Worm (Caenorhabditis elegans): Measurements from ENCODE around the gene rgs-4.
"Not testable (repeated sequence)": the region's sequence is repeated elsewhere in the genome, so short reads cannot be mapped to it uniquely, and the experiment has no call there.

rgs-4 gene

DNA sequence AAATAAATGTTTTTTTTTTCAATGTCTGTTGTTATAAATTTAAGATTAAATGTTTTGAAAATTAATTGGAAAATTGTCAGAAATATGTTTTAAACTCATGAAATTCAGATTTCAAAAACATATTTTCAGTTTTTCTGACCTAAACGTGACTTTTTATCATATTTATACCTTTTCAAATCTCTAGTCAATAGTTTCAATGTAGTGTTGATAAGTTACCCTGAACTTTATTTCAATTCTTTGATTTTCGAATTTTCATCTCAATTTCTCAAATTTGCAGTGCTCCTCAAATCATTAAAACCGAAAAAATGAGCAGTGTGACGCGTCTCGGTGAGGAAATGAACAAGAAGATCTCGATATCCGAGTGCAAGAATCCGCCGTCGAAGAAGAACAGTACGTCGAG, at the start of gene rgs-4:
TSS of gene rgs-4 (plus strand) at position 301 of the 400 bp plus-strand sequence.
- no peak for TF ChIP-seq W03F9.2 (tag; optimal IDR thresholded peaks at IDR 0.05)

ce11 chrII:12606108-12606507, 48.4 kb upstream of the rgs-4 start:
- no peak for TF ChIP-seq dao-5 (tag; optimal IDR thresholded peaks at IDR 0.05)
- no peak for TF ChIP-seq W03F9.2 (tag; optimal IDR thresholded peaks at IDR 0.05)
- no peak for TF ChIP-seq him-1 (tag; optimal IDR thresholded peaks at IDR 0.05)

- TF ChIP-seq him-1 (tag; optimal IDR thresholded peaks at IDR 0.05): no peak
- no peak for TF ChIP-seq W03F9.2 (tag; optimal IDR thresholded peaks at IDR 0.05)
- TF ChIP-seq dao-5 (tag; optimal IDR thresholded peaks at IDR 0.05): no peak
These were observed 47.6 kb upstream of the rgs-4 start, which contains the start of gene Y38E10A.8 for ce11 chrII:12606900-12607299. Gene Y38E10A.8, plus strand, starts transcription at chrII:12607200.

ce11 chrII:12608653-12609052, 45.9 kb upstream of the rgs-4 start, which contains the start of gene Y38E10A.9:
Gene Y38E10A.9, plus strand, starts transcription at chrII:12608953.
- TF ChIP-seq W03F9.2 (tag; optimal IDR thresholded peaks at IDR 0.05) (no peak), him-1 (tag; optimal IDR thresholded peaks at IDR 0.05) (no peak), dao-5 (tag; optimal IDR thresholded peaks at IDR 0.05) (no peak)

- no peak for TF ChIP-seq W03F9.2 (tag; optimal IDR thresholded peaks at IDR 0.05)
- TF ChIP-seq dao-5 (tag; optimal IDR thresholded peaks at IDR 0.05): no peak
- no peak for TF ChIP-seq him-1 (tag; optimal IDR thresholded peaks at IDR 0.05)
These were observed 42.3 kb upstream of the rgs-4 start, which contains the start of gene nspe-4 for ce11 chrII:12612218-12612617. Gene nspe-4, plus strand, starts transcription at chrII:12612518.

- no peak for TF ChIP-seq W03F9.2 (tag; optimal IDR thresholded peaks at IDR 0.05)
- TF ChIP-seq him-1 (tag; optimal IDR thresholded peaks at IDR 0.05): no peak
- TF ChIP-seq dao-5 (tag; optimal IDR thresholded peaks at IDR 0.05): no peak
These were observed 39.1 kb upstream of the rgs-4 start for ce11 chrII:12615413-12615812.

DNA sequence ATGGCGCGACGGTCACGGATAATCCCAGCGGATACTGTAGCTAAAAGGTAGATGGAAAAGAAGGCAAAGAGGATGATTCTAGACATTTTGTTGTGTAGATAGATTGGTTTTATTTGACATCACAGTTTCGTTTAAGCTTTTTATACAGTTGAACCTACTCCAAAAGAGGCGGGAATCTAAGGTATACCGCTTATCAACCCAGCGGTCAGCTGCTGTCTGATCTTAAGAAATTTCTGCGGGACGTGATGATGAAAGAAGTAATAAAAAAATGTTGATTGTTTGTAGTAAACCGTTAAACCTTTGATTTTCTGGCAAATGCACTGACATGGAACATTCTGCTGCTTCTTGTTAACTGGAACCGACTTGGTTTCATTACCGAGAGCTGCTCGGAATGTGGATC, 38.5 kb upstream of the rgs-4 start, which contains the start of gene nspe-6:
TSS of gene nspe-6 (minus strand) at position 101 of the 400 bp plus-strand sequence.
- no peak for TF ChIP-seq W03F9.2 (tag; optimal IDR thresholded peaks at IDR 0.05)

ce11 chrII:12617586-12617985, 37.0 kb upstream of the rgs-4 start, which contains the start of gene nspe-3:
Gene nspe-3, plus strand, starts transcription at chrII:12617886.
- no peak for TF ChIP-seq W03F9.2 (tag; optimal IDR thresholded peaks at IDR 0.05)
- TF ChIP-seq dao-5 (tag; optimal IDR thresholded peaks at IDR 0.05): no peak
- no peak for TF ChIP-seq him-1 (tag; optimal IDR thresholded peaks at IDR 0.05)

DNA sequence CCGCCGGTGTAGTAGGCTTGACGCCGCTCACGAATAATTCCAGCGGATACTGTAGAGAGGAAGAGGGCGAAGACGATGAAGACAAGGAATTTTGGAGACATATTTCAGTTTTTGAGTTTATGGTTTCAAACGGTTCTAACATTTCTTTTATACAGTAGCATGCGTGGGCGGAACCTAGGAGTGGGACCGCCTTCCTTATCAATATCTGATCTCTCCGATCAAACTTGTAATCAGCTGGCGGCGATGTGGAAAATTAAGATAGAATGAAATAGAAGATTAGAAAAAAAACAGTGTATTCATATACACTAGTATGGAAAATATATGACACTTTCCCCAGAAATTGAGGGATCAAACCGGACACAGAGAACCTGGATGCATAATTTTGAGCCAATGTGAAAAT, 35.3 kb upstream of the rgs-4 start, which contains the start of gene nspe-2:
TSS of gene nspe-2 (minus strand) at position 101 of the 400 bp plus-strand sequence.
- TF ChIP-seq dao-5 (tag; optimal IDR thresholded peaks at IDR 0.05) (no peak), W03F9.2 (tag; optimal IDR thresholded peaks at IDR 0.05) (no peak), him-1 (tag; optimal IDR thresholded peaks at IDR 0.05) (no peak)

DNA sequence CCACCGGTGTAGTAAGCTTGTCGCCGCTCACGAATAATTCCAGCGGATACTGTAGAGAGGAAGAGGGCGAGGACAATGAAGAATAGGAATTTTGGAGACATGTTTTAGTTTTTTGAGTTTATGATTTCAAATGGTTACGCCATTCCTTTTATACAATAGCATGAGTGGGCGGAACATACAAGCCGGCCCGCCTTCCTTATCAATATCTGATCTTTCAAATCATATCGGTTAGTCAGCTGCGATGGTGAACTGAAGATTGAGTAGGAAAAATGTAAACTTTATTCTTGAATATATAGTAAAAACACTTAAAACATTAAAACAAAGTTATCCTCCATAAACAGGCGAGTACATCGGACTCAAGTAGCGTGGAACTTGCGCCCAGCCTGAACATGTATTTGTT, 33.8 kb upstream of the rgs-4 start, which contains the start of gene nspe-1:
TSS of gene nspe-1 (minus strand) at position 101 of the 400 bp plus-strand sequence.
- no peak for TF ChIP-seq dao-5 (tag; optimal IDR thresholded peaks at IDR 0.05)
- TF ChIP-seq W03F9.2 (tag; optimal IDR thresholded peaks at IDR 0.05): no peak
- no peak for TF ChIP-seq him-1 (tag; optimal IDR thresholded peaks at IDR 0.05)

DNA sequence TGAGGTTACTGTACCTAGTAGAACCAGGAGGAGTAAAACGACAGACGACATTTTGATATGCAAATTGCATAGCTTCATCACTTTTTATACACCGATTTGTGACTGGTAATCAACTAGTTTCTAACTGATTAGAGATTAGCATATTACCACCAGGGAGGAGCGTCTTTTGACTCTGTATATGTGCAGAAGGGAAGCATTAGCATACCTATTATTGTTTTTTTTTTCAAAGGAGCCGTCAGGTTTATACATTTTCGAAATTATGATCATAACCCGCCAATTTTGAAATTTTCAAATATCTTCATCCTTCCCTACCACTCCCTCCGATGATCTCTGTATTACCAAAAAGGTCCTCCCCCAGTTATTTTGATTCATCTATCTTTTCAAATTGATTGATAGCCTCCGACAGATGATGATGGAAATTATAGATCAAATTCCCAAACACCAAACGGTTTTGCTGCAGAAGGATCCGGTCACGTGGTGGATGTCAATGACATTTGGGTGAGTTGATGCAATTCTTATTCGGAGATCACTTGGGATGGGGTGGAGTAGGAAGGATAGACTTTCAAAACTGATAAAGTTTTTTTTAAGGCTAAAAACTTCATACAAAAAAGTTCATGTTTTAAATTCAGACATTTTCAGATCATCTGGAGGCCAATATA, 32.5 kb upstream of the rgs-4 start, which contains the start of gene nspe-8:
TSS of gene nspe-8 (minus strand) at position 51 of the 659 bp plus-strand sequence.
- TF ChIP-seq dao-5 (tag; optimal IDR thresholded peaks at IDR 0.05) (no peak), W03F9.2 (tag; optimal IDR thresholded peaks at IDR 0.05) (no peak), him-1 (tag; optimal IDR thresholded peaks at IDR 0.05) (no peak)

ce11 chrII:12622843-12623242, 31.7 kb upstream of the rgs-4 start:
- no peak for TF ChIP-seq dao-5 (tag; optimal IDR thresholded peaks at IDR 0.05)
- TF ChIP-seq W03F9.2 (tag; optimal IDR thresholded peaks at IDR 0.05): no peak
- TF ChIP-seq him-1 (tag; optimal IDR thresholded peaks at IDR 0.05): no peak

- not testable (repeated sequence) for TF ChIP-seq dao-5, W03F9.2, him-1 (tag; optimal IDR thresholded peaks at IDR 0.05)
These were observed 30.1 kb upstream of the rgs-4 start, which contains the start of gene Y38E10A.14 for ce11 chrII:12624433-12624832. Gene Y38E10A.14, minus strand, starts transcription at chrII:12624533.

DNA sequence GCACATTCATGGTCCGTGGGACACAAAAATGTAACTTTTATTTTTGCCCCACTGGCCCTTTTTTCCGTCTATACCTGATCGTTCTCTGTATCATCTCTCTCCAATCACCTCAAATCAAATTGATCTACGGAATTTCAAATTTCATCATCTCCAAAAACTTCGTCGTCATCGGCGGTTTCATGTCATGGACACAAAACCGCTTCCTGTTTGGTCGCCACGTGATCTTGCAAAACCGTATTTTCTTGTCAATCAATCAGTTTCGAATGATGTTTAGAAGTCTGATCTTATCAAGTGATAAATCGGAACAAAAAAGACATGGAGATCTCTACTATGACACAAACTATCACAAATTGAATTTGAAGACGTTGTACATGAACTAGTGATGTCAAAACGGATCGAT, 28.9 kb upstream of the rgs-4 start:
- TF ChIP-seq him-1 (tag; optimal IDR thresholded peaks at IDR 0.05): no peak
- no peak for TF ChIP-seq W03F9.2 (tag; optimal IDR thresholded peaks at IDR 0.05)
- TF ChIP-seq dao-5 (tag; optimal IDR thresholded peaks at IDR 0.05): no peak

Data from whole organism, L4/young adult.